Fruit fly (Drosophila melanogaster): ENCODE results near the gene CG11889.

CG11889 gene

DNA sequence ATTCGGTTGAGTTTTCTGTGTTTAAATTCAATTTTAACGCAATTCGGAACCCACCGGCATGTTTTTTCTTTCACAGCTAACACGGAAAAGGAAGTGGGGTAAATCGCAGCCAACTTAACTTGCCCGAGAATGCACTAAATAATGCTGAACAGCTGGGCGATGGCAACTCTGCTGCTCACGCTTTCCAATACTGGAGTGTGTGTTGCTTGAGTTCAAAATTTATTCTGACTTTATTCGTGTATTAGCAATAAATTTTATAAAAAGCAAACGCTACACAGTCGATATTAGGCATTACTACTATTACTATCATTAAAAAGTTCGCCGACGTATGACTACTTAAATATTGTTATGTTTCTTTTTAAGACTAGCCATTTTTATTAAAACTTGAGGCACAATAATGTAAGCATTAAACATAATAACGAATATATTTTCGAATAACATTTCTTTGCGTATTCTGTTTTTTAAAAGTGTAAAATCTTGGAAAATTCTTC, 22.6 kb upstream of the CG11889 start, which contains the start of the genes RpS27 and Nup37 (continued):
- TF ChIP-seq stc (GFP tag; IDR thresholded peaks at IDR 0.05): peak; percentile 93
- peak; percentile 98 for TF ChIP-seq sqz (GFP tag; optimal IDR thresholded peaks at IDR 0.05)
- peak; percentile 72; the same call in 1 of the 3 replicates for TF ChIP-seq jigr1 (GFP tag; IDR thresholded peaks at IDR 0.05)
- TF ChIP-seq CG13123 (GFP tag; optimal IDR thresholded peaks at IDR 0.05): peak; percentile 100
- peak; percentile 77 for TF ChIP-seq D19A (tag; optimal IDR thresholded peaks at IDR 0.05)
- TF ChIP-seq MBD-R2 (GFP tag; IDR thresholded peaks at IDR 0.05): peak; percentile 86
- TF ChIP-seq Spps (tag; optimal IDR thresholded peaks at IDR 0.05): peak; percentile 82
- peak; percentile 99 for TF ChIP-seq CG7271 (tag; optimal IDR thresholded peaks at IDR 0.05)
- TF ChIP-seq Dref (GFP tag; IDR thresholded peaks at IDR 0.05): peak; percentile 59
- TF ChIP-seq yki (optimal IDR thresholded peaks at IDR 0.05): no peak
- peak; percentile 98 for TF ChIP-seq chn (GFP tag; optimal IDR thresholded peaks at IDR 0.05)
- TF ChIP-seq CG18011 (GFP tag; optimal IDR thresholded peaks at IDR 0.05): peak; percentile 92
- TF ChIP-seq ham (GFP tag; IDR thresholded peaks at IDR 0.05): peak; percentile 94
- TF ChIP-seq CG2889 (GFP tag; IDR thresholded peaks at IDR 0.05): peak; percentile 94
- peak; percentile 98 for TF ChIP-seq Fer3 (tag; optimal IDR thresholded peaks at IDR 0.05)
- peak; percentile 99 for TF ChIP-seq ci (GFP tag; IDR thresholded peaks at IDR 0.05)
- peak; percentile 99 for TF ChIP-seq Mad (GFP tag; optimal IDR thresholded peaks at IDR 0.05)
- TF ChIP-seq Ravus (GFP tag; IDR thresholded peaks at IDR 0.05): peak; percentile 72
- TF ChIP-seq CG16779 (GFP tag; IDR thresholded peaks at IDR 0.05): peak; percentile 97
- TF ChIP-seq CG7963 (GFP tag; IDR thresholded peaks at IDR 0.05; ENCODE audit: partially characterized antibody): no peak
- TF ChIP-seq CG7745 (tag; optimal IDR thresholded peaks at IDR 0.05): peak; percentile 83
- peak; percentile 95 for TF ChIP-seq stwl (tag; optimal IDR thresholded peaks at IDR 0.05)
- TF ChIP-seq tx (GFP tag; optimal IDR thresholded peaks at IDR 0.05): peak; percentile 97
- TF ChIP-seq mam (GFP tag; optimal IDR thresholded peaks at IDR 0.05): peak; percentile 98
- TF ChIP-seq pum (GFP tag; optimal IDR thresholded peaks at IDR 0.05): peak; percentile 97
- peak; percentile 95 for TF ChIP-seq CG10147 (GFP tag; optimal IDR thresholded peaks at IDR 0.05)
- TF ChIP-seq CG5953 (GFP tag; IDR thresholded peaks at IDR 0.05): peak; percentile 96
- TF ChIP-seq phol (tag; optimal IDR thresholded peaks at IDR 0.05): peak; percentile 97
- peak; percentile 95 for TF ChIP-seq lmd (GFP tag; IDR thresholded peaks at IDR 0.05)
- TF ChIP-seq fd3F (GFP tag; optimal IDR thresholded peaks at IDR 0.05): peak; percentile 97
- TF ChIP-seq CG5245 (GFP tag; optimal IDR thresholded peaks at IDR 0.05): peak; percentile 98
- TF ChIP-seq CG30403 (GFP tag; optimal IDR thresholded peaks at IDR 0.05): peak; percentile 96
- TF ChIP-seq CG14965 (GFP tag; optimal IDR thresholded peaks at IDR 0.05; ENCODE audit: borderline replicate concordance): peak; percentile 91

DNA sequence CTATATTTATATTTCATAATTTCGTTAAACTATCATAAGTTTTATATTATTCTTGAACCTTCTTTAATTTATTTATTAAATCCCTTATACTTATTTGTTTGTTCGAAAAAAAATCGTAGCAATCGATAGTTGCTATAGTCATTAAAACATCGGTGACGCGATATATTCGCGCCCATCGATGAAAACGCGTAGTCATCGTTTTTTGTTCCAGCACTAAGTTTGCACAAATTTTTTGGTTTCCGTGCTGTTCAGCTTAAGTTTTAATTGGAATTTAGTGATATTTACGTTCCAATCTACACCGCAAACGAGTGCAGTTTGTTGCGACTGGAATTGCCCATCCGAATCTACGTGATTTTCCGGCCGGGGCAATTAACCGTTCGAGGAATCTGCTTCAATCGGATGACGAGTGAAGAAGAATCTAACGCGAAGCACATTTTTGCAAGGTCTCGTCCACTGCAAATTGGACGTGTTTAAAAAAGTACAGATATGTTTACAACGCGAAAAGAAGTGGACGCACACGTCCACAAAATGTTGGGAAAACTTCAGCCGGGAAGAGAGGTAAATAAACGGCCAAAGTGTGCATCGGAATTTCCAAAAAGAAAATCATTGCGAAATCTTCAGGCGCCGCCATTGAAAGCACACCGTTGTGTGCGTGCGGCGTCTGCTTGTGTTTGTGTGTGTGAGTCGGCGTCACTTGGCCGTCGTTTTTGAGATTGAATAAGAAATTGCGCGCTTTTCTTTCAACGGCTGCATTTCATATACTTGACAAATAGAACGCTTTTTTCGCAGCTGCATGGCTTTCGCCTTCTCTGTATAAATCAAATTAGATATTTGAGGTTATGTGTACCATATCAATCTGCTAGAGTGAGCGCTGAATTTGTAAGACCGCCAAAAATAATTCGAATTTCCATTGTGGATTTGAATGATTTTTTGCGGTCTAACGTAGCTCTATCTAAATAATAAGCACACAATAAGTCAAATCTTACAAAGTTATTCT, 20.6 kb upstream of the CG11889 start, which contains the start of gene Nup358:
Gene Nup358 (plus strand): TSS at position 204 of the 997 bp plus-strand sequence.
- TF ChIP-seq Oli (tag; optimal IDR thresholded peaks at IDR 0.05): no peak
- TF ChIP-seq CG1233 (GFP tag; optimal IDR thresholded peaks at IDR 0.05): no peak
- TF ChIP-seq eve (GFP tag; optimal IDR thresholded peaks at IDR 0.05): no peak
- no peak for TF ChIP-seq Atf6 (GFP tag; IDR thresholded peaks at IDR 0.05)
- no peak for TF ChIP-seq Sry-β (GFP tag; optimal IDR thresholded peaks at IDR 0.05)
- TF ChIP-seq slou (GFP tag; optimal IDR thresholded peaks at IDR 0.05): no peak
- peak; percentile 96 for TF ChIP-seq bigmax (GFP tag; optimal IDR thresholded peaks at IDR 0.05)
- TF ChIP-seq Vsx1 (GFP tag; optimal IDR thresholded peaks at IDR 0.05): no peak
- no peak for TF ChIP-seq CG2202 (tag; optimal IDR thresholded peaks at IDR 0.05)
- no peak for TF ChIP-seq HLH54F (GFP tag; optimal IDR thresholded peaks at IDR 0.05)
- TF ChIP-seq MBD-R2 (GFP tag; IDR thresholded peaks at IDR 0.05): peak; percentile 40
- TF ChIP-seq Six4 (GFP tag; optimal IDR thresholded peaks at IDR 0.05): no peak
- TF ChIP-seq CG7357 (GFP tag; IDR thresholded peaks at IDR 0.05): no peak
- peak; percentile 37 for TF ChIP-seq CG15601 (tag; optimal IDR thresholded peaks at IDR 0.05)
- TF ChIP-seq klu (GFP tag; IDR thresholded peaks at IDR 0.05): no peak
- TF ChIP-seq CG1602 (GFP tag; optimal IDR thresholded peaks at IDR 0.05): no peak
- no peak for TF ChIP-seq prd (optimal IDR thresholded peaks at IDR 0.05)
- TF ChIP-seq prd (GFP tag; IDR thresholded peaks at IDR 0.05): no peak
- TF ChIP-seq ap (GFP tag; IDR thresholded peaks at IDR 0.05): no peak
